Worm (Caenorhabditis elegans) whole organism, L4/young adult: ENCODE data around the gene pmk-2.

ENCODE experiments used
- W03F9.2 ChIP-seq: fragments of 150-350 bp; optimal IDR thresholded peaks from 2 replicates; lab custom pipeline; 2014; ENCODE audit warnings: missing biosample characterization, missing genetic modification characterization
- dao-5 ChIP-seq: sonication (generic microtip); optimal IDR thresholded peaks from 2 replicates; lab custom pipeline; 2016; ENCODE audit warnings: missing genotype, missing genetic modification characterization, moderate library complexity, missing compliant biosample characterization
- him-1 ChIP-seq: sonication (generic microtip); optimal IDR thresholded peaks from 2 replicates; lab custom pipeline; 2016; ENCODE audit warnings: missing genotype, missing genetic modification reagents, missing genetic modification characterization, missing compliant biosample characterization

ce11 chrIV:8112646-8113045, 30.7 kb upstream of the pmk-2 start:
- TF ChIP-seq him-1 (tag; lab: Kevin White, UChicago) (no peak), W03F9.2 (tag; lab: Kevin White, UChicago) (no peak), dao-5 (tag; lab: Kevin White, UChicago) (no peak)
